Fruit fly (Drosophila melanogaster) whole organism, embryonic: ENCODE measurements around the gene nmo.
A peak's percentile ranks its signal among the peaks of the same experiment; 100 is the strongest.

Source experiments
- Adf1 ChIP-seq: fragments of 200-800 bp; sonication (Bioruptor generic); IDR thresholded peaks from 2 replicates; pipeline ENCODE4 v1.3.6; 2022; ENCODE audit warnings: missing biosample characterization, missing genetic modification characterization
- Aef1 ChIP-seq: fragments of 200-800 bp; sonication (Bioruptor generic); IDR thresholded peaks from 3 replicates; pipeline ENCODE4 v1.3.6; 2022; ENCODE audit warnings: missing biosample characterization, missing genetic modification characterization
- Atf6 ChIP-seq: fragments of 200-800 bp; sonication (Bioruptor generic); IDR thresholded peaks from 2 replicates; pipeline ENCODE4 v1.3.6; 2022; ENCODE audit warnings: missing biosample characterization, missing genetic modification characterization
- Bgb ChIP-seq: fragments of 200-800 bp; sonication (Bioruptor generic); IDR thresholded peaks from 2 replicates; pipeline ENCODE4 v1.3.6; 2022; ENCODE audit warnings: missing biosample characterization, missing genetic modification characterization; ENCODE audit not compliant: partially characterized antibody
- Blimp-1 ChIP-seq: fragments of 200-800 bp; sonication (Bioruptor generic); optimal IDR thresholded peaks from 3 replicates; lab custom pipeline; 2018; ENCODE audit warnings: missing biosample characterization, missing genetic modification characterization, mild to moderate bottlenecking, moderate library complexity, missing genetic modification reagents
- CG1603 ChIP-seq: fragments of 200-800 bp; sonication (Bioruptor generic); optimal IDR thresholded peaks from 2 replicates; lab custom pipeline; 2019; ENCODE audit warnings: missing biosample characterization, mild to moderate bottlenecking, missing genetic modification characterization, moderate library complexity
- CG16863 ChIP-seq: fragments of 200-800 bp; sonication (Bioruptor generic); optimal IDR thresholded peaks from 3 replicates; lab custom pipeline; 2016; ENCODE audit warnings: missing biosample characterization, missing genetic modification characterization
- CG17359 ChIP-seq: fragments of 200-800 bp; sonication (Bioruptor generic); optimal IDR thresholded peaks from 3 replicates; lab custom pipeline; 2018; ENCODE audit warnings: missing biosample characterization, mild to moderate bottlenecking, missing genetic modification characterization, moderate library complexity
- CG18476 ChIP-seq: fragments of 200-800 bp; sonication (Bioruptor generic); optimal IDR thresholded peaks from 2 replicates; lab custom pipeline; 2016; ENCODE audit warnings: missing biosample characterization, mild to moderate bottlenecking, missing genetic modification characterization
- CG18619 ChIP-seq: fragments of 200-800 bp; sonication (Bioruptor generic); optimal IDR thresholded peaks from 3 replicates; lab custom pipeline; 2017; ENCODE audit warnings: missing biosample characterization, mild to moderate bottlenecking, missing genetic modification characterization
- CG30431 ChIP-seq: fragments of 200-800 bp; sonication (Bioruptor generic); optimal IDR thresholded peaks from 2 replicates; lab custom pipeline; 2017; ENCODE audit warnings: missing biosample characterization, missing genetic modification characterization
- CG4328 ChIP-seq: fragments of 200-800 bp; sonication (Bioruptor generic); optimal IDR thresholded peaks from 3 replicates; lab custom pipeline; 2017; ENCODE audit warnings: missing biosample characterization, missing genetic modification reagents, missing genetic modification characterization
- CG6854 ChIP-seq: fragments of 200-800 bp; sonication (Bioruptor generic); optimal IDR thresholded peaks from 3 replicates; lab custom pipeline; 2017; ENCODE audit warnings: missing biosample characterization, mild to moderate bottlenecking, missing genetic modification characterization
- CG7372 ChIP-seq: fragments of 200-800 bp; sonication (Bioruptor generic); IDR thresholded peaks from 2 replicates; pipeline ENCODE4 v1.3.6; 2022; ENCODE audit warnings: missing biosample characterization, missing genetic modification characterization
- CG8089 ChIP-seq: fragments of 200-800 bp; sonication (Bioruptor generic); optimal IDR thresholded peaks from 3 replicates; lab custom pipeline; 2016; ENCODE audit warnings: missing biosample characterization, missing genetic modification characterization
- CG8281 ChIP-seq: fragments of 200-800 bp; sonication (Bioruptor generic); optimal IDR thresholded peaks from 2 replicates; lab custom pipeline; 2018; ENCODE audit warnings: missing biosample characterization, mild to moderate bottlenecking, missing genetic modification characterization, moderate library complexity
- D19A ChIP-seq: fragments of 200-800 bp; optimal IDR thresholded peaks from 3 replicates; lab custom pipeline; 2019; ENCODE audit warnings: missing biosample characterization, mild to moderate bottlenecking, missing genetic modification characterization, moderate library complexity
- Dip2 ChIP-seq: fragments of 200-800 bp; sonication (Bioruptor generic); IDR thresholded peaks from 2 replicates; pipeline ENCODE4 v1.3.6; 2022; ENCODE audit warnings: missing biosample characterization, missing genetic modification characterization
- Doc3 ChIP-seq: fragments of 200-800 bp; sonication (Bioruptor generic); IDR thresholded peaks from 3 replicates; pipeline ENCODE4 v1.3.6; 2022; ENCODE audit warnings: missing biosample characterization, missing genetic modification characterization; ENCODE audit not compliant: partially characterized antibody
- Dref ChIP-seq: fragments of 200-800 bp; sonication (Bioruptor generic); IDR thresholded peaks from 2 replicates; pipeline ENCODE4 v1.3.6; 2022; ENCODE audit warnings: missing biosample characterization, missing genetic modification characterization
- Hsf ChIP-seq: fragments of 200-800 bp; sonication (Bioruptor generic); optimal IDR thresholded peaks from 3 replicates; lab custom pipeline; 2016; ENCODE audit warnings: missing biosample characterization, missing genetic modification characterization
- MBD-R2 ChIP-seq: fragments of 200-800 bp; sonication (Bioruptor generic); IDR thresholded peaks from 2 replicates; pipeline ENCODE4 v1.3.6; 2022; ENCODE audit warnings: missing biosample characterization, missing genetic modification characterization
- Meics ChIP-seq: fragments of 200-800 bp; sonication (Bioruptor generic); optimal IDR thresholded peaks from 2 replicates; lab custom pipeline; 2017; ENCODE audit warnings: missing biosample characterization, mild to moderate bottlenecking, missing genetic modification characterization
- Nf-YC ChIP-seq: fragments of 200-800 bp; optimal IDR thresholded peaks from 3 replicates; lab custom pipeline; 2019; ENCODE audit warnings: missing biosample characterization, mild to moderate bottlenecking, missing genetic modification characterization, moderate library complexity
- Ravus ChIP-seq: fragments of 200-800 bp; sonication (Bioruptor generic); IDR thresholded peaks from 2 replicates; pipeline ENCODE4 v1.3.6; 2022; ENCODE audit warnings: missing biosample characterization, missing genetic modification characterization
- Scr ChIP-seq: fragments of 200-800 bp; sonication (Bioruptor generic); IDR thresholded peaks from 2 replicates; pipeline ENCODE4 v1.3.6; 2022; ENCODE audit warnings: missing biosample characterization, missing genetic modification characterization; ENCODE audit not compliant: partially characterized antibody
- Sin3A ChIP-seq: fragments of >200 bp; optimal IDR thresholded peaks from 2 replicates; lab custom pipeline; 2018
- Sry-δ ChIP-seq: fragments of 200-800 bp; sonication (Bioruptor generic); optimal IDR thresholded peaks from 2 replicates; lab custom pipeline; 2016; ENCODE audit warnings: missing biosample characterization, missing genetic modification characterization
- Ssrp ChIP-seq: fragments of 200-800 bp; sonication (Bioruptor generic); optimal IDR thresholded peaks from 2 replicates; lab custom pipeline; 2018; ENCODE audit warnings: missing biosample characterization, mild to moderate bottlenecking, missing genetic modification characterization, moderate library complexity
- Stat92E ChIP-seq, 3 experiments: fragments of >200 bp in 2 of 3; fragments of 200-800 bp in 1 of 3; sonication (Bioruptor generic) in 1 of 3; optimal IDR thresholded peaks; 2 replicates each; lab custom pipeline; 2017 to 2019; ENCODE audit warnings: missing biosample characterization in 3 of 3, missing genetic modification characterization in 3 of 3, mild to moderate bottlenecking in 1 of 3, moderate library complexity in 1 of 3
- Vsx1 ChIP-seq: fragments of 200-800 bp; sonication (Bioruptor generic); optimal IDR thresholded peaks from 2 replicates; lab custom pipeline; 2017; ENCODE audit warnings: missing biosample characterization, mild to moderate bottlenecking, missing genetic modification characterization, missing genetic modification reagents
- Xbp1 ChIP-seq: fragments of 200-800 bp; sonication (Bioruptor generic); optimal IDR thresholded peaks from 3 replicates; lab custom pipeline; 2016; ENCODE audit warnings: missing biosample characterization, mild to moderate bottlenecking, missing genetic modification characterization
- ato ChIP-seq: fragments of 200-800 bp; sonication (Bioruptor generic); IDR thresholded peaks from 2 replicates; pipeline ENCODE4 v1.3.6; 2022; ENCODE audit warnings: missing biosample characterization, missing genetic modification characterization; ENCODE audit not compliant: partially characterized antibody
- dm ChIP-seq: fragments of 200-800 bp; sonication (Bioruptor generic); optimal IDR thresholded peaks from 3 replicates; lab custom pipeline; 2016; ENCODE audit warnings: missing biosample characterization, missing genetic modification characterization
- dmrt99B ChIP-seq: fragments of 200-800 bp; sonication (Bioruptor generic); optimal IDR thresholded peaks from 2 replicates; lab custom pipeline; 2018; ENCODE audit warnings: missing biosample characterization, mild to moderate bottlenecking, missing genetic modification characterization, moderate library complexity
- ems ChIP-seq: fragments of 200-800 bp; sonication (Bioruptor generic); optimal IDR thresholded peaks from 3 replicates; lab custom pipeline; 2016; ENCODE audit warnings: missing biosample characterization, missing genetic modification characterization
- fd64A ChIP-seq: fragments of 200-800 bp; sonication (Bioruptor generic); optimal IDR thresholded peaks from 3 replicates; lab custom pipeline; 2018; ENCODE audit warnings: missing biosample characterization, mild to moderate bottlenecking, missing genetic modification characterization
- gt ChIP-seq: fragments of 200-800 bp; sonication (Bioruptor generic); IDR thresholded peaks from 2 replicates; pipeline ENCODE4 v1.3.6; 2022; ENCODE audit warnings: missing biosample characterization, missing genetic modification characterization
- hbn ChIP-seq: fragments of 200-800 bp; sonication (Bioruptor generic); IDR thresholded peaks from 2 replicates; pipeline ENCODE4 v1.3.6; 2022; ENCODE audit warnings: missing biosample characterization, missing genetic modification characterization; ENCODE audit not compliant: partially characterized antibody
- knrl ChIP-seq: fragments of 200-800 bp; sonication (Bioruptor generic); IDR thresholded peaks from 3 replicates; pipeline ENCODE4 v1.3.6; 2022; ENCODE audit warnings: missing biosample characterization, missing genetic modification characterization; ENCODE audit not compliant: partially characterized antibody
- lov ChIP-seq, 2 experiments: fragments of 200-800 bp in 1 of 2; fragments of >200 bp in 1 of 2; sonication (Bioruptor generic) in 1 of 2; IDR thresholded peaks in 1 of 2; optimal IDR thresholded peaks in 1 of 2; 2 replicates in 1 of 2; 3 replicates in 1 of 2; pipeline versions ENCODE4 v1.3.6 to Lab custom; 2017 to 2022; ENCODE audit warnings: missing biosample characterization in 1 of 2, missing genetic modification characterization in 1 of 2
- mld ChIP-seq: fragments of 200-800 bp; sonication (Bioruptor generic); IDR thresholded peaks from 3 replicates; pipeline ENCODE4 v1.3.6; 2022; ENCODE audit warnings: missing biosample characterization, missing genetic modification characterization; ENCODE audit not compliant: partially characterized antibody
- org-1 ChIP-seq: fragments of 200-800 bp; sonication (Bioruptor generic); optimal IDR thresholded peaks from 2 replicates; lab custom pipeline; 2017; ENCODE audit warnings: missing biosample characterization, missing genetic modification characterization
- pzg ChIP-seq: fragments of 200-800 bp; sonication (Bioruptor generic); optimal IDR thresholded peaks from 3 replicates; lab custom pipeline; 2018; ENCODE audit warnings: missing biosample characterization, mild to moderate bottlenecking, missing genetic modification characterization, moderate library complexity
- repo ChIP-seq: fragments of 200-800 bp; sonication (Bioruptor generic); optimal IDR thresholded peaks from 2 replicates; lab custom pipeline; 2016; ENCODE audit warnings: missing biosample characterization, missing genetic modification characterization
- ro ChIP-seq: fragments of 200-800 bp; sonication (Bioruptor generic); IDR thresholded peaks from 2 replicates; pipeline ENCODE4 v1.3.6; 2022; ENCODE audit warnings: missing biosample characterization, missing genetic modification characterization
- scrt ChIP-seq: fragments of 200-800 bp; sonication (Bioruptor generic); optimal IDR thresholded peaks from 2 replicates; lab custom pipeline; 2018; ENCODE audit warnings: missing biosample characterization, mild to moderate bottlenecking, missing genetic modification characterization, moderate library complexity
- tin ChIP-seq: fragments of 200-800 bp; sonication (Bioruptor generic); optimal IDR thresholded peaks from 3 replicates; lab custom pipeline; 2016; ENCODE audit warnings: missing biosample characterization, missing genetic modification characterization
- tll ChIP-seq, 2 experiments: fragments of 200-800 bp in 1 of 2; fragments of >200 bp in 1 of 2; sonication (Bioruptor generic) in 1 of 2; optimal IDR thresholded peaks; 2 replicates each; lab custom pipeline; 2017 to 2019; ENCODE audit warnings: missing biosample characterization in 2 of 2, missing genetic modification characterization in 2 of 2, mild to moderate bottlenecking in 1 of 2, moderate library complexity in 1 of 2

nmo gene

dm6 chr3L:7974671-7975281 lies 4.1 kb upstream of the nmo start, which contains the start of gene CG8042 (continued):
- TF ChIP-seq Xbp1 (GFP tag; lab: Kevin White, UChicago): no peak
- TF ChIP-seq gt (GFP tag; lab: Robert Waterston, UW): no peak
- TF ChIP-seq Doc3: peak; percentile 67
- no peak for TF ChIP-seq Nf-YC (tag; lab: Kevin White, UChicago)
- TF ChIP-seq Sry-δ: peak; percentile 5
- no peak for TF ChIP-seq Adf1 (GFP tag; lab: Robert Waterston, UW)
- TF ChIP-seq CG17359 (tag; lab: Kevin White, UChicago): no peak
- TF ChIP-seq Dref: peak; percentile 61
- no peak for TF ChIP-seq CG1603 (tag; lab: Kevin White, UChicago)
- no peak for TF ChIP-seq dmrt99B (tag; lab: Kevin White, UChicago)
- TF ChIP-seq CG8281 (tag; lab: Kevin White, UChicago): no peak
- TF ChIP-seq dm (GFP tag; lab: Kevin White, UChicago): no peak
- no peak for TF ChIP-seq tin (GFP tag; lab: Kevin White, UChicago)
- TF ChIP-seq ato: 0 out of 2 replicates have a peak, but pooled peaks have one; percentile 10
- TF ChIP-seq Aef1 (GFP tag; lab: Robert Waterston, UW): no peak
- TF ChIP-seq hbn (GFP tag; lab: Robert Waterston, UW): peak; percentile 60
- TF ChIP-seq CG18619: no peak
- TF ChIP-seq Sin3A: no peak
- no peak for TF ChIP-seq Hsf (GFP tag; lab: Kevin White, UChicago)
- TF ChIP-seq ro (GFP tag; lab: Robert Waterston, UW): no peak
- TF ChIP-seq D19A: no peak
- TF ChIP-seq tll (GFP tag; optimal IDR thresholded peaks at IDR 0.05; lab: Kevin White, UChicago): no peak
- no peak for TF ChIP-seq Stat92E (GFP tag; optimal IDR thresholded peaks at IDR 0.05; lab: Kevin White, UChicago)
- TF ChIP-seq Scr: peak; percentile 67
- TF ChIP-seq Blimp-1 (GFP tag; lab: Kevin White, UChicago): no peak
- TF ChIP-seq Dip2 (GFP tag; lab: Robert Waterston, UW): no peak
- TF ChIP-seq CG30431 (GFP tag; lab: Kevin White, UChicago): no peak
- no peak for TF ChIP-seq Meics (GFP tag; lab: Kevin White, UChicago)
- no peak for TF ChIP-seq CG16863
- TF ChIP-seq mld (GFP tag; lab: Robert Waterston, UW): no peak
- TF ChIP-seq repo (GFP tag; lab: Kevin White, UChicago): no peak
- TF ChIP-seq Bgb (GFP tag; lab: Robert Waterston, UW): 0 out of 2 replicates have a peak, but pooled peaks have one; percentile 40
- no peak for TF ChIP-seq fd64A (GFP tag; lab: Kevin White, UChicago)
- no peak for TF ChIP-seq lov (optimal IDR thresholded peaks at IDR 0.05; lab: Kevin White, UChicago)
- TF ChIP-seq lov (GFP tag; IDR thresholded peaks at IDR 0.05; lab: Robert Waterston, UW): no peak
- TF ChIP-seq CG8089 (GFP tag; lab: Kevin White, UChicago): no peak
- TF ChIP-seq org-1 (GFP tag; lab: Kevin White, UChicago): no peak
- TF ChIP-seq CG18476 (GFP tag; lab: Kevin White, UChicago): no peak
- no peak for TF ChIP-seq CG7372 (GFP tag; lab: Robert Waterston, UW)
- TF ChIP-seq Atf6 (GFP tag; lab: Robert Waterston, UW): no peak
- peak; percentile 6; the same call in 1 of the 3 replicates for TF ChIP-seq knrl (GFP tag; lab: Robert Waterston, UW)
- TF ChIP-seq Ssrp (tag; lab: Kevin White, UChicago): no peak
- no peak for TF ChIP-seq Ravus (GFP tag; lab: Robert Waterston, UW)
- TF ChIP-seq CG6854 (GFP tag; lab: Kevin White, UChicago): no peak
- no peak for TF ChIP-seq CG4328 (GFP tag; lab: Kevin White, UChicago)
- TF ChIP-seq ems (GFP tag; lab: Kevin White, UChicago): no peak
- peak; percentile 15 for TF ChIP-seq pzg (GFP tag; lab: Kevin White, UChicago)
- no peak for TF ChIP-seq scrt
- TF ChIP-seq Vsx1: no peak
- peak; percentile 55; the same call in 1 of the 2 replicates for TF ChIP-seq MBD-R2 (GFP tag; lab: Robert Waterston, UW)
